Fruit fly (Drosophila melanogaster) whole organism, embryonic: ENCODE measurements around the gene CG34160.

ENCODE experiments used
- CG10979 ChIP-seq: fragments of 200-800 bp; sonication (Bioruptor generic); optimal IDR thresholded peaks from 2 replicates; lab custom pipeline; 2018; ENCODE audit warnings: missing biosample characterization, mild to moderate bottlenecking, missing genetic modification characterization, moderate library complexity
- CG11504 ChIP-seq: fragments of 200-800 bp; sonication (Bioruptor generic); optimal IDR thresholded peaks from 3 replicates; lab custom pipeline; 2019; ENCODE audit warnings: missing biosample characterization, mild to moderate bottlenecking, missing genetic modification characterization, moderate library complexity
- CG11695 ChIP-seq: fragments of 200-800 bp; sonication (Bioruptor generic); IDR thresholded peaks from 3 replicates; pipeline ENCODE4 v1.3.6; 2022; ENCODE audit warnings: missing biosample characterization, missing genetic modification characterization
- CG12071 ChIP-seq: fragments of 200-800 bp; sonication (Bioruptor generic); optimal IDR thresholded peaks from 3 replicates; lab custom pipeline; 2018; ENCODE audit warnings: missing biosample characterization, mild to moderate bottlenecking, missing genetic modification characterization
- CG13424 ChIP-seq: fragments of 200-800 bp; sonication (Bioruptor generic); optimal IDR thresholded peaks from 2 replicates; lab custom pipeline; 2019; ENCODE audit warnings: missing biosample characterization, mild to moderate bottlenecking, missing genetic modification characterization, moderate library complexity
- CG13775 ChIP-seq: fragments of 200-800 bp; sonication (Bioruptor generic); optimal IDR thresholded peaks from 3 replicates; lab custom pipeline; 2017; ENCODE audit warnings: missing biosample characterization, mild to moderate bottlenecking, missing genetic modification characterization
- CG14860 ChIP-seq: fragments of 200-800 bp; sonication (Bioruptor generic); IDR thresholded peaks from 3 replicates; pipeline ENCODE4 v1.3.6; 2022; ENCODE audit warnings: missing biosample characterization, missing genetic modification characterization; ENCODE audit not compliant: partially characterized antibody
- CG15601 ChIP-seq: fragments of 200-800 bp; sonication (Bioruptor generic); optimal IDR thresholded peaks from 3 replicates; lab custom pipeline; 2019; ENCODE audit warnings: missing biosample characterization, mild to moderate bottlenecking, missing genetic modification characterization, moderate library complexity
- CG16779 ChIP-seq: fragments of 200-800 bp; sonication (Bioruptor generic); IDR thresholded peaks from 2 replicates; pipeline ENCODE4 v1.3.6; 2022; ENCODE audit warnings: missing biosample characterization, missing genetic modification characterization
- CG6791 ChIP-seq: fragments of 200-800 bp; sonication (Bioruptor generic); IDR thresholded peaks from 3 replicates; pipeline ENCODE4 v1.3.6; 2022; ENCODE audit warnings: missing biosample characterization, missing genetic modification characterization; ENCODE audit not compliant: partially characterized antibody
- CG6854 ChIP-seq: fragments of 200-800 bp; sonication (Bioruptor generic); optimal IDR thresholded peaks from 3 replicates; lab custom pipeline; 2017; ENCODE audit warnings: missing biosample characterization, mild to moderate bottlenecking, missing genetic modification characterization
- CG8924 ChIP-seq: fragments of 200-800 bp; optimal IDR thresholded peaks from 3 replicates; lab custom pipeline; 2019; ENCODE audit warnings: missing biosample characterization, mild to moderate bottlenecking, missing genetic modification characterization, moderate library complexity
- Chrac-16 ChIP-seq: fragments of 200-800 bp; sonication (Bioruptor generic); optimal IDR thresholded peaks from 3 replicates; lab custom pipeline; 2016; ENCODE audit warnings: missing biosample characterization, missing genetic modification characterization
- CoRest ChIP-seq: fragments of 200-800 bp; sonication (Bioruptor generic); optimal IDR thresholded peaks from 3 replicates; lab custom pipeline; 2018; ENCODE audit warnings: missing biosample characterization, mild to moderate bottlenecking, missing genetic modification characterization, moderate library complexity
- D19A ChIP-seq: fragments of 200-800 bp; optimal IDR thresholded peaks from 3 replicates; lab custom pipeline; 2019; ENCODE audit warnings: missing biosample characterization, mild to moderate bottlenecking, missing genetic modification characterization, moderate library complexity
- Doc2 ChIP-seq: fragments of 200-800 bp; sonication (Bioruptor generic); IDR thresholded peaks from 2 replicates; pipeline ENCODE4 v1.3.6; 2022; ENCODE audit warnings: missing biosample characterization, missing genetic modification characterization
- Doc3 ChIP-seq: fragments of 200-800 bp; sonication (Bioruptor generic); IDR thresholded peaks from 3 replicates; pipeline ENCODE4 v1.3.6; 2022; ENCODE audit warnings: missing biosample characterization, missing genetic modification characterization; ENCODE audit not compliant: partially characterized antibody
- Drgx ChIP-seq: fragments of 200-800 bp; sonication (Bioruptor generic); IDR thresholded peaks from 2 replicates; pipeline ENCODE4 v1.3.6; 2022; ENCODE audit warnings: missing biosample characterization, missing genetic modification characterization
- E2f1 ChIP-seq: fragments of 200-800 bp; sonication (Bioruptor generic); IDR thresholded peaks from 2 replicates; pipeline ENCODE4 v1.3.6; 2022; ENCODE audit warnings: missing biosample characterization, missing genetic modification characterization
- E2f2 ChIP-seq: fragments of 200-800 bp; sonication (Bioruptor generic); IDR thresholded peaks from 2 replicates; pipeline ENCODE4 v1.3.6; 2022; ENCODE audit warnings: missing biosample characterization, missing genetic modification characterization
- Fer2 ChIP-seq: fragments of 200-800 bp; sonication (Bioruptor generic); optimal IDR thresholded peaks from 2 replicates; lab custom pipeline; 2018; ENCODE audit warnings: missing biosample characterization, mild to moderate bottlenecking, missing genetic modification characterization, moderate library complexity
- Hmr ChIP-seq: fragments of 200-800 bp; sonication (Bioruptor generic); optimal IDR thresholded peaks from 3 replicates; lab custom pipeline; 2017; ENCODE audit warnings: mild to moderate bottlenecking, missing biosample characterization, missing genetic modification reagents, missing genetic modification characterization
- Hr51 ChIP-seq, 2 experiments: fragments of 200-800 bp; sonication (Bioruptor generic); optimal IDR thresholded peaks; 2 replicates in 1 of 2; 3 replicates in 1 of 2; lab custom pipeline; 2016 to 2018; ENCODE audit warnings: missing biosample characterization in 2 of 2, missing genetic modification characterization in 2 of 2, mild to moderate bottlenecking in 1 of 2, moderate library complexity in 1 of 2
- Med ChIP-seq: fragments of 200-800 bp; sonication (Bioruptor generic); peaks from one replicate; lab custom pipeline; 2016; ENCODE audit warnings: missing biosample characterization, missing genetic modification characterization, mild to moderate bottlenecking, inconsistent platforms, moderate library complexity
- Oaz ChIP-seq: fragments of 200-800 bp; sonication (Bioruptor generic); IDR thresholded peaks from 2 replicates; pipeline ENCODE4 v1.3.6; 2022; ENCODE audit warnings: missing biosample characterization, missing genetic modification characterization
- Poxn ChIP-seq: fragments of 200-800 bp; sonication (Bioruptor generic); IDR thresholded peaks from 2 replicates; pipeline ENCODE4 v1.3.6; 2022; ENCODE audit warnings: missing biosample characterization, missing genetic modification characterization
- Ptx1 ChIP-seq: fragments of 200-800 bp; sonication (Bioruptor generic); IDR thresholded peaks from 2 replicates; pipeline ENCODE4 v1.3.6; 2022; ENCODE audit warnings: missing biosample characterization, missing genetic modification characterization
- Sox102F ChIP-seq: fragments of 200-800 bp; sonication (Bioruptor generic); optimal IDR thresholded peaks from 2 replicates; lab custom pipeline; 2018; ENCODE audit warnings: missing biosample characterization, mild to moderate bottlenecking, missing genetic modification characterization, moderate library complexity
- Xrp1 ChIP-seq: fragments of 200-800 bp; sonication (Bioruptor generic); IDR thresholded peaks from 2 replicates; pipeline ENCODE4 v1.3.6; 2022; ENCODE audit warnings: missing biosample characterization, missing genetic modification characterization
- bab2 ChIP-seq: fragments of 200-800 bp; sonication (Bioruptor generic); optimal IDR thresholded peaks from 2 replicates; lab custom pipeline; 2016; ENCODE audit warnings: missing biosample characterization, missing genetic modification characterization
- chm ChIP-seq: fragments of 200-800 bp; sonication (Bioruptor generic); IDR thresholded peaks from 2 replicates; pipeline ENCODE4 v1.3.6; 2022; ENCODE audit warnings: missing biosample characterization, missing genetic modification characterization
- corto ChIP-seq: fragments of 200-800 bp; sonication (Bioruptor generic); optimal IDR thresholded peaks from 2 replicates; lab custom pipeline; 2016; ENCODE audit warnings: missing biosample characterization, mild to moderate bottlenecking, missing genetic modification characterization, moderate library complexity
- dmrt11E ChIP-seq: fragments of 200-800 bp; sonication (Bioruptor generic); optimal IDR thresholded peaks from 3 replicates; lab custom pipeline; 2018; ENCODE audit warnings: missing biosample characterization, mild to moderate bottlenecking, missing genetic modification characterization, moderate library complexity
- dmrt99B ChIP-seq: fragments of 200-800 bp; sonication (Bioruptor generic); optimal IDR thresholded peaks from 2 replicates; lab custom pipeline; 2018; ENCODE audit warnings: missing biosample characterization, mild to moderate bottlenecking, missing genetic modification characterization, moderate library complexity
- dpn ChIP-seq, 2 experiments: fragments of 200-800 bp; sonication (Bioruptor generic); optimal IDR thresholded peaks; 3 replicates each; lab custom pipeline; 2016; ENCODE audit warnings: missing biosample characterization in 2 of 2, missing genetic modification characterization in 2 of 2
- gem ChIP-seq: fragments of 200-800 bp; sonication (Bioruptor generic); optimal IDR thresholded peaks from 2 replicates; lab custom pipeline; 2019; ENCODE audit warnings: missing biosample characterization, mild to moderate bottlenecking, missing genetic modification characterization, moderate library complexity
- grau ChIP-seq: fragments of 200-800 bp; optimal IDR thresholded peaks from 3 replicates; lab custom pipeline; 2019; ENCODE audit warnings: missing biosample characterization, mild to moderate bottlenecking, missing genetic modification characterization, moderate library complexity
- ham ChIP-seq: fragments of 200-800 bp; sonication (Bioruptor generic); IDR thresholded peaks from 2 replicates; pipeline ENCODE4 v1.3.6; 2022; ENCODE audit warnings: missing biosample characterization, missing genetic modification characterization
- hb ChIP-seq: fragments of 200-800 bp; sonication (Bioruptor generic); IDR thresholded peaks from 3 replicates; pipeline ENCODE4 v1.3.6; 2022; ENCODE audit warnings: missing biosample characterization, missing genetic modification characterization; ENCODE audit not compliant: partially characterized antibody
- lola ChIP-seq, 3 experiments: fragments of >200 bp in 2 of 3; fragments of 200-800 bp in 1 of 3; sonication (Bioruptor generic) in 1 of 3; optimal IDR thresholded peaks; 2 replicates each; lab custom pipeline; 2017 to 2019; ENCODE audit warnings: missing biosample characterization in 3 of 3, missing genetic modification characterization in 3 of 3, mild to moderate bottlenecking in 1 of 3, moderate library complexity in 1 of 3
- onecut ChIP-seq: fragments of 200-800 bp; sonication (Bioruptor generic); IDR thresholded peaks from 2 replicates; pipeline ENCODE4 v1.3.6; 2022; ENCODE audit warnings: missing biosample characterization, missing genetic modification characterization
- phol ChIP-seq: fragments of 200-800 bp; sonication (Bioruptor generic); optimal IDR thresholded peaks from 3 replicates; lab custom pipeline; 2018; ENCODE audit warnings: missing biosample characterization, mild to moderate bottlenecking, missing genetic modification characterization, moderate library complexity
- sens ChIP-seq: fragments of 200-800 bp; sonication (Bioruptor generic); peaks from one replicate; lab custom pipeline; 2016; ENCODE audit warnings: missing biosample characterization, missing genetic modification characterization
- so ChIP-seq: fragments of 200-800 bp; sonication (Bioruptor generic); IDR thresholded peaks from 3 replicates; pipeline ENCODE4 v1.3.6; 2022; ENCODE audit warnings: missing biosample characterization, missing genetic modification characterization
- trh ChIP-seq: fragments of 200-800 bp; sonication (Bioruptor generic); optimal IDR thresholded peaks from 2 replicates; lab custom pipeline; 2016; ENCODE audit warnings: missing biosample characterization, missing genetic modification characterization
- tup ChIP-seq: fragments of 200-800 bp; sonication (Bioruptor generic); optimal IDR thresholded peaks from 2 replicates; lab custom pipeline; 2016; ENCODE audit warnings: missing biosample characterization, mild to moderate bottlenecking, missing genetic modification characterization, moderate library complexity
- zf30C ChIP-seq: fragments of 200-800 bp; sonication (Bioruptor generic); optimal IDR thresholded peaks from 3 replicates; lab custom pipeline; 2018; ENCODE audit warnings: missing biosample characterization, mild to moderate bottlenecking, missing genetic modification characterization

CG34160 gene

DNA sequence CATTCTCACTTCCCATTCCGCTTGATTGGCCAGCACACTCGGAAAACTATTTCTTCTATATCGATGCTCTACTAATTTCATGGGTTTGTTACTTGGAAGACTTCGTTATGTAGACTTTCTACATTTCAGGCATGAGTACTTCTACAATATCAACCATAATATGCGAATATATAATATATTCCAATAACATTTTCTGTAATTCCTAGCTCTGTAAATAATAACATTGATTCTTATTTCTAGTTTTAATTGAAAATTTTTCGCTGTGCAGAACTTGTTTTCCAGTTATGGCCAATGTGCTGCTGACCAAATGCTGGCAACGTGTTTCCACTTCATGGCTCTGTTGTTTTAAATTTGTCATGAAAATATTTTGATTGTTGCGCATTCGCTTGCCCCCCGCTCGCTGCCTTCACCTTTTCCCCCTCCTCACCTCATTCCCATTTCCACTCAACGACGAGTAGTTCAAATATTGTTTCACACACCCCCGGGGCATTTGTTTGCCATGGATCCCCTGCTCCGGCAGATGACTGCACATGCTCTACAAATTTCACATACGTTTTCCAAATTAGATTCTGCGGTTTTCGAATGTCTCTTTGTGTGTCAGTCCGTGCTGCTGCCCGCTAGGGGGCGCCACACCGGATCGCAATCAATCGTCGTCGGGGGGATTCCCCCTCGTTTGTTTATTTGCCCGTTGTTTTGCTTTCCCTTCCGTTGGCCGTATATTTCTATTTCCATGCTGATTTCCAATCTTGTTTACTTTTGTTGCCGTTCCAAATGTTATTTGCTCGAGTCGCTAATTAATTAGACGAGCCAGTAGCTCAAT is 35.3 kb downstream of the CG34160 start (continued):
- TF ChIP-seq Fer2 (tag; lab: Kevin White, UChicago) (no peak), chm (no peak), CG6791 (GFP tag; lab: Robert Waterston, UW) (no peak), ham (GFP tag; lab: Robert Waterston, UW) (no peak), lola (GFP tag; optimal IDR thresholded peaks at IDR 0.05; lab: Kevin White, UChicago) (no peak), CG12071 (GFP tag; lab: Kevin White, UChicago) (peak; percentile 19), Chrac-16 (no peak), CG14860 (GFP tag; lab: Robert Waterston, UW) (no peak)

DNA sequence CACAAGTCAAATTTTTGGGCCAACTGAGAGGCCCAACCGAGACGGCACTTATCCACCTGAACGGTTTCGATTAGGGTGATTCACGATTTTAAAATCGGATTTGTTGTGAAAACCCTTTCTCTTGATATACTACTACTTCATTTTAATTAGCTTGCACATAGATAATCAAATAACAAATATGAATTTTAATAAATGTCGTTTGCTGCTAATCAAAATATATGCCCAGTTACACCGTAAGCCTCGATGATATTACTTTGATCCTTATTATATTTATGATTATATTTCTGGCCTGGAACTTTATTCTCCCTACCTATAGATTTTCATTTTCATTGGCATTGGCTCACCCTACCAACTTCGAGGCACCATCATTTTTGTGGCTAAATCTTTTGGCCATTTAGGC is 36.3 kb downstream of the CG34160 start:
- TF ChIP-seq Hr51 (GFP tag; optimal IDR thresholded peaks at IDR 0.05; lab: Kevin White, UChicago), result peak in 1 of 2 experiments; percentile 34
- TF ChIP-seq Sox102F, result peak; percentile 9
- TF ChIP-seq zf30C, result no peak
- TF ChIP-seq CG10979 (tag; lab: Kevin White, UChicago), result peak; percentile 3
- TF ChIP-seq so (GFP tag; lab: Robert Waterston, UW), result 0 out of 3 replicates have a peak, but pooled peaks have one; percentile 25
- peak; percentile 32; the same call in 1 of the 2 replicates for TF ChIP-seq Xrp1 (GFP tag; lab: Robert Waterston, UW)
- no peak for TF ChIP-seq hb
- no peak for TF ChIP-seq Doc3 (GFP tag; lab: Robert Waterston, UW)
- peak; percentile 8; the same call in 1 of the 2 replicates for TF ChIP-seq E2f2 (GFP tag; lab: Robert Waterston, UW)
- TF ChIP-seq Oaz (GFP tag; lab: Robert Waterston, UW), result no peak
- peak; percentile 16 for TF ChIP-seq phol (tag; lab: Kevin White, UChicago)
- no peak for TF ChIP-seq tup (GFP tag; lab: Kevin White, UChicago)
- peak; percentile 1 for TF ChIP-seq CoRest (tag; lab: Kevin White, UChicago)
- TF ChIP-seq Hmr (GFP tag; lab: Kevin White, UChicago), result peak; percentile 8
- no peak for TF ChIP-seq CG15601 (tag; lab: Kevin White, UChicago)
- peak; percentile 34 for TF ChIP-seq gem
- TF ChIP-seq Doc2 (GFP tag; lab: Robert Waterston, UW), result no peak
- peak; percentile 51 for TF ChIP-seq Drgx
- no peak for TF ChIP-seq CG16779 (GFP tag; lab: Robert Waterston, UW)
- no peak for TF ChIP-seq Poxn
- TF ChIP-seq CG6854 (GFP tag; lab: Kevin White, UChicago), result no peak
- TF ChIP-seq corto, result peak; percentile 8
- TF ChIP-seq CG13775, result no peak
- peak; percentile 5 for TF ChIP-seq CG11504 (tag; lab: Kevin White, UChicago)
- no peak for TF ChIP-seq bab2
- no peak for TF ChIP-seq trh (GFP tag; lab: Kevin White, UChicago)
- 0 out of 2 replicates have a peak, but pooled peaks have one; percentile 6 for TF ChIP-seq Ptx1 (GFP tag; lab: Robert Waterston, UW)
- TF ChIP-seq CG8924 (tag; lab: Kevin White, UChicago), result peak; percentile 1
- peak; percentile 36 for TF ChIP-seq CG13424 (tag; lab: Kevin White, UChicago)
- peak; percentile 14 for TF ChIP-seq grau
- TF ChIP-seq D19A (tag; lab: Kevin White, UChicago), result no peak
- no peak for TF ChIP-seq dpn (GFP tag; optimal IDR thresholded peaks at IDR 0.05; lab: Kevin White, UChicago)
- TF ChIP-seq Med, result peak; percentile 0
- TF ChIP-seq CG11695 (GFP tag; lab: Robert Waterston, UW), result peak; percentile 29; the same call in 1 of the 3 replicates
- no peak for TF ChIP-seq onecut (GFP tag; lab: Robert Waterston, UW)
- TF ChIP-seq dmrt11E (tag; lab: Kevin White, UChicago), result no peak
- peak; percentile 41 for TF ChIP-seq dmrt99B (tag; lab: Kevin White, UChicago)
- TF ChIP-seq sens (GFP tag; lab: Kevin White, UChicago), result peak; percentile 38
- TF ChIP-seq E2f1 (GFP tag; lab: Robert Waterston, UW), result no peak
